Fruit fly (Drosophila melanogaster): Measurements from ENCODE around the gene Kyat.

DNA sequence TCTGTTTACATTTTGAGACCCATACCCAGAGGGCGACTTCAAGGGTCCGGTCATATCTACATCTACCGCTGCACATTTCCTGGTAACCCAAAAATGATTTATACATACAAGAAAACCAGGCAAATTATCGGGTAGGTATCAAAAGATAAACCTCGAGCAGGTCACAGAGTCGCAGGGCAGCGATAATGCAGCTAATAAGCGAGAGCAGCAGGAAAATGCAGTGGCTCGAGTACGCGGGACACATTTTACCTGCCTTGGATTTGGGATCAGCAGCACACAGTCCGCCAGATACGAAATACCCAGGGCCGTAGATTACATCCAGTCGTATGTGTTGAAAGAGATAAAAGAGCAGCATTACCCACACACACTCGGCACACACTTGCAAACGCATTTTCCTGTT is 47.1 kb downstream of the Kyat start:
- TF ChIP-seq CG12768 (GFP tag; optimal IDR thresholded peaks at IDR 0.05) (no peak), CG1620 (GFP tag; optimal IDR thresholded peaks at IDR 0.05) (no peak), CG5204 (GFP tag; optimal IDR thresholded peaks at IDR 0.05) (no peak), kay (GFP tag; ENCODE audit: borderline replicate concordance) (no peak)
